Fruit fly (Drosophila melanogaster) whole organism, embryonic: ENCODE results near the gene und.

Experiments
- ATbp ChIP-seq: fragments of 200-800 bp; sonication (Bioruptor generic); optimal IDR thresholded peaks from 2 replicates; lab custom pipeline; 2017; ENCODE audit warnings: missing biosample characterization, mild to moderate bottlenecking, missing genetic modification characterization, missing genetic modification reagents
- Ada2b ChIP-seq: fragments of 200-800 bp; sonication (Bioruptor generic); IDR thresholded peaks from 2 replicates; pipeline ENCODE4 v1.3.6; 2022; ENCODE audit warnings: missing biosample characterization, missing genetic modification characterization
- Awh ChIP-seq: fragments of 200-800 bp; sonication (Bioruptor generic); IDR thresholded peaks from 2 replicates; pipeline ENCODE4, ENCODE4 v1.3.6; 2022; ENCODE audit warnings: missing biosample characterization, missing genetic modification characterization
- BEAF-32 ChIP-seq: fragments of 200-800 bp; sonication (Bioruptor generic); optimal IDR thresholded peaks from 3 replicates; lab custom pipeline; 2017; ENCODE audit warnings: missing biosample characterization, missing genetic modification characterization, mild to moderate bottlenecking, moderate library complexity, missing genetic modification reagents
- CG12155 ChIP-seq: fragments of 200-800 bp; sonication (Bioruptor generic); optimal IDR thresholded peaks from 3 replicates; lab custom pipeline; 2016; ENCODE audit warnings: missing biosample characterization, missing genetic modification characterization
- CG12942 ChIP-seq: fragments of 200-800 bp; sonication (Bioruptor generic); optimal IDR thresholded peaks from 3 replicates; lab custom pipeline; 2016; ENCODE audit warnings: missing biosample characterization, missing genetic modification characterization
- CG14710 ChIP-seq: fragments of 200-800 bp; sonication (Bioruptor generic); optimal IDR thresholded peaks from 3 replicates; lab custom pipeline; 2019; ENCODE audit warnings: missing biosample characterization, mild to moderate bottlenecking, missing genetic modification characterization, moderate library complexity
- CG1603 ChIP-seq: fragments of 200-800 bp; sonication (Bioruptor generic); optimal IDR thresholded peaks from 2 replicates; lab custom pipeline; 2019; ENCODE audit warnings: missing biosample characterization, mild to moderate bottlenecking, missing genetic modification characterization, moderate library complexity
- CG16813 ChIP-seq: fragments of 200-800 bp; sonication (Bioruptor generic); IDR thresholded peaks from 3 replicates; pipeline ENCODE4 v1.3.6; 2022; ENCODE audit warnings: missing biosample characterization, missing genetic modification characterization; ENCODE audit not compliant: partially characterized antibody
- CG16863 ChIP-seq: fragments of 200-800 bp; sonication (Bioruptor generic); optimal IDR thresholded peaks from 3 replicates; lab custom pipeline; 2016; ENCODE audit warnings: missing biosample characterization, missing genetic modification characterization
- CG18476 ChIP-seq: fragments of 200-800 bp; sonication (Bioruptor generic); optimal IDR thresholded peaks from 2 replicates; lab custom pipeline; 2016; ENCODE audit warnings: missing biosample characterization, mild to moderate bottlenecking, missing genetic modification characterization
- CG2202 ChIP-seq: fragments of 200-800 bp; sonication (Bioruptor generic); optimal IDR thresholded peaks from 2 replicates; lab custom pipeline; 2018; ENCODE audit warnings: missing biosample characterization, mild to moderate bottlenecking, missing genetic modification characterization
- CG3995 ChIP-seq: fragments of 200-800 bp; sonication (Bioruptor generic); optimal IDR thresholded peaks from 3 replicates; lab custom pipeline; 2016; ENCODE audit warnings: missing biosample characterization, missing genetic modification characterization
- CG4854 ChIP-seq: fragments of 200-800 bp; sonication (Bioruptor generic); optimal IDR thresholded peaks from 2 replicates; lab custom pipeline; 2016; ENCODE audit warnings: missing biosample characterization, missing genetic modification characterization, inconsistent platforms
- CG9609 ChIP-seq: fragments of 200-800 bp; sonication (Bioruptor generic); optimal IDR thresholded peaks from 3 replicates; lab custom pipeline; 2016; ENCODE audit warnings: missing biosample characterization, missing genetic modification characterization
- CTCF ChIP-seq: fragments of 200-800 bp; sonication (Bioruptor generic); optimal IDR thresholded peaks from 2 replicates; lab custom pipeline; 2017; ENCODE audit warnings: missing biosample characterization, mild to moderate bottlenecking, missing genetic modification characterization, moderate library complexity
- ERR ChIP-seq: fragments of 200-800 bp; sonication (Bioruptor generic); optimal IDR thresholded peaks from 2 replicates; lab custom pipeline; 2016; ENCODE audit warnings: missing biosample characterization, missing genetic modification characterization
- Fer2 ChIP-seq: fragments of 200-800 bp; sonication (Bioruptor generic); optimal IDR thresholded peaks from 2 replicates; lab custom pipeline; 2018; ENCODE audit warnings: missing biosample characterization, mild to moderate bottlenecking, missing genetic modification characterization, moderate library complexity
- H2.0 ChIP-seq: fragments of 200-800 bp; sonication (Bioruptor generic); IDR thresholded peaks from 2 replicates; pipeline ENCODE4 v1.3.6; 2022; ENCODE audit warnings: missing biosample characterization, missing genetic modification characterization
- Hey ChIP-seq: fragments of 200-800 bp; sonication (Bioruptor generic); optimal IDR thresholded peaks from 3 replicates; lab custom pipeline; 2018; ENCODE audit warnings: missing biosample characterization, mild to moderate bottlenecking, missing genetic modification characterization
- Hr3 ChIP-seq: fragments of 200-800 bp; sonication (Bioruptor generic); optimal IDR thresholded peaks from 3 replicates; lab custom pipeline; 2016; ENCODE audit warnings: missing biosample characterization, missing genetic modification characterization
- MTF-1 ChIP-seq: fragments of 200-800 bp; sonication (Bioruptor generic); optimal IDR thresholded peaks from 2 replicates; lab custom pipeline; 2018; ENCODE audit warnings: missing biosample characterization, mild to moderate bottlenecking, missing genetic modification characterization, borderline replicate concordance
- Max ChIP-seq: fragments of 200-800 bp; sonication (Bioruptor generic); optimal IDR thresholded peaks from 2 replicates; lab custom pipeline; 2016; ENCODE audit warnings: missing biosample characterization, mild to moderate bottlenecking, missing genetic modification characterization
- Meics ChIP-seq: fragments of 200-800 bp; sonication (Bioruptor generic); optimal IDR thresholded peaks from 2 replicates; lab custom pipeline; 2017; ENCODE audit warnings: missing biosample characterization, mild to moderate bottlenecking, missing genetic modification characterization
- Nf-YB ChIP-seq: fragments of 200-800 bp; sonication (Bioruptor generic); optimal IDR thresholded peaks from 3 replicates; lab custom pipeline; 2019; ENCODE audit warnings: missing biosample characterization, mild to moderate bottlenecking, missing genetic modification characterization, moderate library complexity
- Ptx1 ChIP-seq: fragments of 200-800 bp; sonication (Bioruptor generic); IDR thresholded peaks from 2 replicates; pipeline ENCODE4 v1.3.6; 2022; ENCODE audit warnings: missing biosample characterization, missing genetic modification characterization
- TFAM ChIP-seq: fragments of 200-800 bp; sonication (Bioruptor generic); optimal IDR thresholded peaks from 2 replicates; lab custom pipeline; 2017; ENCODE audit warnings: missing biosample characterization, missing genetic modification characterization, inconsistent platforms
- ab ChIP-seq: fragments of 200-800 bp; sonication (Bioruptor generic); optimal IDR thresholded peaks from 2 replicates; lab custom pipeline; 2016; ENCODE audit warnings: missing biosample characterization, missing genetic modification characterization
- ap ChIP-seq: fragments of 200-800 bp; sonication (Bioruptor generic); IDR thresholded peaks from 2 replicates; pipeline ENCODE4 v1.3.6; 2022; ENCODE audit warnings: missing biosample characterization, missing genetic modification characterization
- btn ChIP-seq: fragments of 200-800 bp; sonication (Bioruptor generic); optimal IDR thresholded peaks from 2 replicates; lab custom pipeline; 2016; ENCODE audit warnings: missing biosample characterization, missing genetic modification characterization
- cato ChIP-seq: fragments of 200-800 bp; sonication (Bioruptor generic); optimal IDR thresholded peaks from 2 replicates; lab custom pipeline; 2016; ENCODE audit warnings: missing biosample characterization, missing genetic modification characterization, borderline replicate concordance
- chinmo ChIP-seq: fragments of 200-800 bp; sonication (Bioruptor generic); IDR thresholded peaks from 4 replicates; pipeline ENCODE4 v1.3.6; 2022; ENCODE audit warnings: missing biosample characterization, missing genetic modification characterization; ENCODE audit not compliant: partially characterized antibody
- chm ChIP-seq: fragments of 200-800 bp; sonication (Bioruptor generic); IDR thresholded peaks from 2 replicates; pipeline ENCODE4 v1.3.6; 2022; ENCODE audit warnings: missing biosample characterization, missing genetic modification characterization
- dan ChIP-seq: fragments of 200-800 bp; sonication (Bioruptor generic); IDR thresholded peaks from 2 replicates; pipeline ENCODE4 v1.3.6; 2022; ENCODE audit warnings: missing biosample characterization, missing genetic modification characterization
- dimm ChIP-seq: fragments of 200-800 bp; sonication (Bioruptor generic); IDR thresholded peaks from 2 replicates; pipeline ENCODE4 v1.3.6; 2022; ENCODE audit warnings: missing biosample characterization, missing genetic modification characterization
- disco-r ChIP-seq: fragments of 200-800 bp; sonication (Bioruptor generic); optimal IDR thresholded peaks from 2 replicates; lab custom pipeline; 2016; ENCODE audit warnings: missing biosample characterization, missing genetic modification characterization
- emc ChIP-seq: fragments of 200-800 bp; sonication (Bioruptor generic); optimal IDR thresholded peaks from 2 replicates; lab custom pipeline; 2016; ENCODE audit warnings: missing biosample characterization, missing genetic modification characterization
- fd102C ChIP-seq: fragments of 200-800 bp; sonication (Bioruptor generic); optimal IDR thresholded peaks from 2 replicates; lab custom pipeline; 2018; ENCODE audit warnings: missing biosample characterization, mild to moderate bottlenecking, missing genetic modification characterization, moderate library complexity
- kah ChIP-seq: fragments of 200-800 bp; sonication (Bioruptor generic); optimal IDR thresholded peaks from 2 replicates; lab custom pipeline; 2018; ENCODE audit warnings: missing biosample characterization, mild to moderate bottlenecking, missing genetic modification characterization
- lab ChIP-seq: fragments of 200-800 bp; sonication (Bioruptor generic); optimal IDR thresholded peaks from 3 replicates; lab custom pipeline; 2017; ENCODE audit warnings: missing biosample characterization, missing genetic modification characterization, mild to moderate bottlenecking, moderate library complexity, missing genetic modification reagents
- lilli ChIP-seq: fragments of 200-800 bp; sonication (Bioruptor generic); optimal IDR thresholded peaks from 3 replicates; lab custom pipeline; 2016; ENCODE audit warnings: missing biosample characterization, missing genetic modification characterization
- lmd ChIP-seq: fragments of 200-800 bp; sonication (Bioruptor generic); IDR thresholded peaks from 2 replicates; pipeline ENCODE4 v1.3.6; 2022; ENCODE audit warnings: missing biosample characterization, missing genetic modification characterization
- onecut ChIP-seq: fragments of 200-800 bp; sonication (Bioruptor generic); IDR thresholded peaks from 2 replicates; pipeline ENCODE4 v1.3.6; 2022; ENCODE audit warnings: missing biosample characterization, missing genetic modification characterization
- schlank ChIP-seq: fragments of 200-800 bp; sonication (Bioruptor generic); optimal IDR thresholded peaks from 2 replicates; lab custom pipeline; 2018; ENCODE audit warnings: missing biosample characterization, mild to moderate bottlenecking, missing genetic modification characterization
- sd ChIP-seq: fragments of 200-800 bp; sonication (Bioruptor generic); optimal IDR thresholded peaks from 3 replicates; lab custom pipeline; 2018; ENCODE audit warnings: missing biosample characterization, mild to moderate bottlenecking, missing genetic modification characterization, moderate library complexity
- trh ChIP-seq: fragments of 200-800 bp; sonication (Bioruptor generic); optimal IDR thresholded peaks from 2 replicates; lab custom pipeline; 2016; ENCODE audit warnings: missing biosample characterization, missing genetic modification characterization
- vnd ChIP-seq: fragments of 200-800 bp; sonication (Bioruptor generic); IDR thresholded peaks from 3 replicates; pipeline ENCODE4 v1.3.6; 2022; ENCODE audit warnings: missing biosample characterization, missing genetic modification characterization; ENCODE audit not compliant: partially characterized antibody
- wor ChIP-seq: fragments of 200-800 bp; sonication (Bioruptor generic); IDR thresholded peaks from 2 replicates; pipeline ENCODE4 v1.3.6; 2022; ENCODE audit warnings: missing biosample characterization, missing genetic modification characterization
- yki ChIP-seq: fragments of >200 bp; optimal IDR thresholded peaks from 3 replicates; lab custom pipeline; 2018

und gene

DNA sequence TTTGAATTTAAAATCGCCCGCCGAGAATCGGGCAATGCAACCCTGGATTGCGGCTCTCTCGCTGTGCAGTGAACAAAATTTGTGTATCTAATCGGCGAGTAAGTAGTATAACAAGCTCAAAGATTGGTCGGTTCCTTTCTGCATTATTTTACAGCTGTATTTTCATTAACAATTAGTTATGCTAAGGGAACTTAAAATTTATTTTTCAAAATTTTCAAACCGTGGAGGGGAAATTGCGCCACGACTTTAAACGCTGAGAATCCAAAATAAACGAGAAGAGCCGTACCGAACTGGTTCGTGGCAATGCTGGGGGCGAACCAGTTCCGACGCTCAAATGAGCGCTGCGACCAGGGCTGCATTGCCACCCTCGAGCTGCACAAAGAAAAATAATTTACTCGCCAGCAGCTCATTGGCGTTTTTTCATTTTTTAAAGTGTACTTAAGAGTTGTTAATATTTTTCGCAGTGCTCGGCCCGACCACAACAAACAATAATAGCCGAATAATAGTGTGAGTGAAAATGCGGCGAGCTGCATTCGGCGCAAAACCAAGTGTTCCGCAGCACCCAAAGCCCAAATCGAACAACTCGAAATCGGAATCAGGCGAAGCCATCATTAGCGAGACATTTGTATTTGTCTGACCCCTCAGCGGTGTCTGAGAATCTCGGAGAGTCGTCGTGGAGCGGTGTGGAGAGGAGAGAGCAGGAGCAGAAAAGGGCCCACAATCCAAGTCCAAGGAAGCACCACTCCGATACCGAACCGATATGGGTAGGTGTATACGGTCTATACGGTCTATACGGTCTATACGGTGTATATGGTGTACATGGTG lies 5.0 kb upstream of the und start, which contains the start of gene zf30C (continued):
- peak; percentile 90 for TF ChIP-seq chm (GFP tag; lab: Robert Waterston, UW)
- TF ChIP-seq dan (GFP tag; lab: Robert Waterston, UW), result peak; percentile 61
- peak; percentile 30; the same call in 1 of the 2 replicates for TF ChIP-seq dimm (GFP tag; lab: Robert Waterston, UW)
- TF ChIP-seq CG16813 (GFP tag; lab: Robert Waterston, UW), result peak; percentile 35; the same call in 1 of the 3 replicates
- TF ChIP-seq Meics, result peak; percentile 81
- peak; percentile 76 for TF ChIP-seq CG4854 (GFP tag; lab: Kevin White, UChicago)
- peak; percentile 85 for TF ChIP-seq emc (GFP tag; lab: Kevin White, UChicago)
- peak; percentile 54; the same call in 1 of the 2 replicates for TF ChIP-seq wor
- no peak for TF ChIP-seq fd102C (GFP tag; lab: Kevin White, UChicago)
- TF ChIP-seq CG2202 (tag; lab: Kevin White, UChicago), result peak; percentile 41
- peak; percentile 77 for TF ChIP-seq onecut
- TF ChIP-seq, all 482 proteins: peak for 421

DNA sequence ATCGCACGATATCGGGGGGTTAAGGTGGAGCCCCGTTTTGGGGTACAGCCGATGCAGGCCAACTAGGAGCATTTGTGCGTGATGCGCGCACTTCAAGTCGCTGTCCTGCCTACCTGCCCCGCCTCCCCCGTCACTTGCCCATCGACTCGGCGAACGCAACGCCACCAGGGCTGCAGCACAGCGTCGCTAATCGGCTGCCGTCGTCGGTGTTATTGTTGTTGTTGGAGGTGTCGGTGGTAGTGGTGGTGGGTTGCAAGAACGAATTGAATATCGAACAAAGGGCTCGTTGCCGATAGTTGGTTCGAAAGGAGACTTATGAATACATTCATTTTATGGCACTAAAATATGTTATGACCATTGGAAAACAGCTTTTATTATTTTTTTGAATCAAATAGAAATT lies 4.3 kb upstream of the und start:
- peak; percentile 59 for TF ChIP-seq lab (GFP tag; lab: Kevin White, UChicago)
- TF ChIP-seq CG3995 (GFP tag; lab: Kevin White, UChicago), result no peak
- peak; percentile 18 for TF ChIP-seq CG12942 (GFP tag; lab: Kevin White, UChicago)
- TF ChIP-seq TFAM (GFP tag; lab: Kevin White, UChicago), result no peak
- TF ChIP-seq Nf-YB (GFP tag; lab: Kevin White, UChicago), result peak; percentile 1
- TF ChIP-seq yki (lab: Kevin White, UChicago), result no peak
- no peak for TF ChIP-seq sd (tag; lab: Kevin White, UChicago)
- peak; percentile 96 for TF ChIP-seq chinmo (GFP tag; lab: Robert Waterston, UW)
- TF ChIP-seq CG1603, result peak; percentile 76
- TF ChIP-seq Ada2b (GFP tag; lab: Robert Waterston, UW), result peak; percentile 63
- TF ChIP-seq Hey (tag; lab: Kevin White, UChicago), result peak; percentile 37
- TF ChIP-seq trh, result no peak
- TF ChIP-seq CG9609, result peak; percentile 66
- TF ChIP-seq kah (GFP tag; lab: Kevin White, UChicago), result no peak
- no peak for TF ChIP-seq btn (GFP tag; lab: Kevin White, UChicago)
- TF ChIP-seq CG18476, result no peak
- TF ChIP-seq Fer2 (tag; lab: Kevin White, UChicago), result peak; percentile 50
- peak; percentile 6 for TF ChIP-seq MTF-1 (GFP tag; lab: Kevin White, UChicago)
- peak; percentile 75 for TF ChIP-seq CG12155 (GFP tag; lab: Kevin White, UChicago)
- peak; percentile 42 for TF ChIP-seq Hr3 (GFP tag; lab: Kevin White, UChicago)
- no peak for TF ChIP-seq disco-r
- peak; percentile 65; the same call in 1 of the 2 replicates for TF ChIP-seq lmd
- TF ChIP-seq Ptx1 (GFP tag; lab: Robert Waterston, UW), result peak; percentile 65
- TF ChIP-seq ERR (GFP tag; lab: Kevin White, UChicago), result peak; percentile 13
- TF ChIP-seq CTCF (GFP tag; lab: Kevin White, UChicago), result peak; percentile 24
- TF ChIP-seq Max (GFP tag; lab: Kevin White, UChicago), result no peak
- peak; percentile 91 for TF ChIP-seq BEAF-32 (GFP tag; lab: Kevin White, UChicago)
- TF ChIP-seq schlank (tag; lab: Kevin White, UChicago), result peak; percentile 41
- no peak for TF ChIP-seq ATbp (GFP tag; lab: Kevin White, UChicago)
- no peak for TF ChIP-seq ap (GFP tag; lab: Robert Waterston, UW)
- peak; percentile 62 for TF ChIP-seq lilli (GFP tag; lab: Kevin White, UChicago)
- TF ChIP-seq H2.0 (GFP tag; lab: Robert Waterston, UW), result peak; percentile 48; the same call in 1 of the 2 replicates
- TF ChIP-seq CG16863 (GFP tag; lab: Kevin White, UChicago), result peak; percentile 44
- TF ChIP-seq ab, result no peak
- peak; percentile 92 for TF ChIP-seq vnd (GFP tag; lab: Robert Waterston, UW)
- TF ChIP-seq Awh (GFP tag; lab: Robert Waterston, UW), result 0 out of 2 replicates have a peak, but pooled peaks have one; percentile 12
- TF ChIP-seq cato (GFP tag; lab: Kevin White, UChicago), result peak; percentile 4
- peak; percentile 53 for TF ChIP-seq CG14710 (tag; lab: Kevin White, UChicago)
